Fruit fly (Drosophila melanogaster) whole organism, larva: ENCODE data around the gene CG13721.

ENCODE experiments used
- noc ChIP-seq: fragments of 200-800 bp; sonication (Bioruptor generic); optimal IDR thresholded peaks from 3 replicates; lab custom pipeline; 2019; ENCODE audit warnings: missing biosample characterization, mild to moderate bottlenecking, missing genetic modification characterization, moderate library complexity

The CG13721 gene

DNA sequence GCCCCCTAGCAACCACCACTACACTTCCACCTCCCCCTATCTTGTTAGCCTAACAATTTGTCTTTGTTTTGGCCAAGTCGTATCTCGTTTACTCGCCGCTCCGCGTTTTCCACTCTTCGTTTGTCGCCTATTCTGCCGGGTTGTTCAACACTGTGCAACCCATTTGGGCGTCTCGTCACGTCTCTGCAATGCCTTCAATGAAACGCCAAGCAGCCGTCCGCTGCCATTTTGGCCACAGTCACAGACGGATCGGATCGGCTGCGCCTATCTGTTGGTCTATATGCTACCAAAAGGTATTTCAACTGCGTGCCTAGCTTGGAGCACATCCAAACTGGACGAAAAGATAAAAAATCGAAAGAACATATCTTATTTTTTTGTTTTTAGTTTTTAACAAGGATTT, 18.8 kb upstream of the CG13721 start:
- TF ChIP-seq noc (tag; lab: Kevin White, UChicago): no peak

dm6 chr3L:4510317-4510716, 12.7 kb upstream of the CG13721 start:
- TF ChIP-seq noc (tag; lab: Kevin White, UChicago): no peak

DNA sequence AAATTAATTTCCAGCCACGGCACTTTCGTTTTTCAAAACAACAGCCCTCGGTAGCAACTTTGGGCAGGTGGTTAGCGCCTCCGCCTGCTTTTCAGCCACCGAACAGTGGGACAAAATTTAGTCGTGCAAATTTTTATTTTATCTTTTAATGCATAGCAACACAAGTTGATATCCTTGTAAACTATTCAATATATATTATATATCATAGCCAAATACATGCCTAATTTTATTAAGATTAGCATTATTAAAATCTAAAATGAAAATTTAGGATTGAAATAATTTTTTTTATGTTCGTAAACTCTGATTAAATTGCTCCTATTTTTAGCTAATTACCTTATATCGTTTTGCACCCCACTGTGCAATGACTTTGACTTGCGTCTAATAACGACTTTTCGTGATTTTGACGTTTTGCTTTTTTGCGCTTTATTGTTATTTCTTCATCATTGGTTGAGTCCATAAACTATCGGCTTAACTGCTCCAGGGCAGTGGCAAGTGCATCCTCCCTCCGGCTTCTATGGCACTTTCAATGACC, 11.4 kb upstream of the CG13721 start:
- no peak for TF ChIP-seq noc (tag; lab: Kevin White, UChicago)

DNA sequence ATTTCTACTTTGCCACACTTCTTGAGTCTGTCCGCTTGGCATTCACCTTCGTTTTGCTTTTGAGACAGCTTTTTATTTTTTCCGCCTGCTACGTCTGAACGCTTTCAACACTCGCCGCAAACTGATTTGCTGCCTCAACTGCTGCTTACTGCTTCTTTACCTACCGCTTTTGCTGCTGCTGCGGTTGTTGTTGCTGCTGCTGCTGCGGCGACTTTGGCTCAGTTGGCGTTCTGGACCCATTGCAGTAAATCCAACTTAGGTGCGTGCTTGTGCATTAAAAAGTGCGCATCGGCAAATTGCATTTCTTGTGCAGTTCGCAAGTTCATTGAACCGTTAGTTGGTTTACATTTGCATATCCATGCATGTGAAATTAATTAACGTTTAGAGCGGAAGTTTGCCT, 10.7 kb upstream of the CG13721 start, which contains the start of gene NT1:
TSS of gene NT1 (minus strand) at position 127 of the 400 bp plus-strand sequence.
- TF ChIP-seq noc (tag; lab: Kevin White, UChicago): no peak

DNA sequence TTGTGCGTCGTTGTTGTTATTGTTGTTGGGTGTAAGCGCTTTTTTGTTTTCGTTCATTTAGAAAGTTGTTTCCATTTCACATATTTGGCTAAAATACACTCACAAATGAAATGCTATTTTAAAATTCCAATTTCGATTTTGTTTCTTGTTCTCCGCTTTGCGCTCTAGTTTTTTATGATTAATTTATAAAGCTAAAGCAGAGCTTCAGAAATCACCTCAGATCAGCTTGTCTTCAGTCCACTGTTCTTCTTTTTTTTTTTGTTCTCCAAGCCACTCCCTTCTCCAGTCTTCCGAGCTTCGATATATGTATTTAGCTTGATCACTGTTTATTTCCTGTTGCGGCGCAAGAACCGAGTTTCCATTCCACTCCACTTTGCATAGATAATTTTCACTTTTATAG, 10.3 kb upstream of the CG13721 start:
- TF ChIP-seq noc (tag; lab: Kevin White, UChicago): no peak

DNA sequence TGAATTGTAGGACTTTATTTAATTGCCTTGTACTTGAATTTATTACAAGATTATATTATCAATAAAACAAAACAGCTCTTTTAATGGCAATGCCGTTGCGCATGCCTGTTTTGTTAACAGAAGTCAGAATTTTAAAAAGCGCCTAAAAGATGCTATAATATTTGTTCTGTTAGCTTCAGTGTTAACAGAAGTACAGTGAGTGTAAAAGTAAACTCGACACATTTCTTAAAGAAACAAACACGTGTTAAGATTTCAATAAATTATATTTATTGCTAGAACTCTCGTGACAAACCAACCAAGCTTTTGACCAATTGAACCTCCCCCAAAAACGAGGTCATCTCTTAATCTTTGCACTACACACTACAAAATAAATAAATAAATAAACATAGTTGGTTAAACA, 3.8 kb upstream of the CG13721 start:
- no peak for TF ChIP-seq noc (tag; lab: Kevin White, UChicago)

dm6 chr3L:4500400-4500799, 2.8 kb upstream of the CG13721 start, which contains the start of gene CG13720:
CG13720 (minus strand) TSS chr3L:4500500.
- no peak for TF ChIP-seq noc (tag; lab: Kevin White, UChicago)

dm6 chr3L:4494603-4495002, 3.0 kb downstream of the CG13721 start:
- no peak for TF ChIP-seq noc (tag; lab: Kevin White, UChicago)

- TF ChIP-seq noc (tag; lab: Kevin White, UChicago): no peak
These were observed 4.0 kb downstream of the CG13721 start for dm6 chr3L:4493609-4494008.

- TF ChIP-seq noc (tag; lab: Kevin White, UChicago): no peak
These were observed 6.8 kb downstream of the CG13721 start, which contains the start of gene CG13722 for dm6 chr3L:4490702-4491243. CG13722 (minus strand) TSS chr3L:4490963.

DNA sequence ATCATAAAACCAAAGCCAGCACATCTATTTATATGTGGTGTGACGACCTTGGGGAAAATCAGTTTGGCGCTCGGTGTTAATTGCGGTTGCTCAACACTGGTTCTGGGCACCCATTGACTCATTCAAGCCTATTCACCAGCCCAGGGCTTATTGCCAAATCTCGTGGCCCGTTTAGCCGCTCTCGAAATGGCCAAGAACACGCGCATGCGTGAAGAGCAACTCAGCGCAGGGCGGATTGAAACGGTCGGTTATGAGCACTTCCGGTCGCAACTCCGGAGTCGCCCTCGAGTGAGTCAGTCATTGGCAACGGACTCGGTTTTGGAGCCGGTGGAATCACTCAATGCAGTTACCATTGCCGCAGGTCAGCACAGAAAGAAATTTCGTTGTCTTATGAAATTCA, 8.1 kb downstream of the CG13721 start:
- TF ChIP-seq noc (tag; lab: Kevin White, UChicago): no peak

DNA sequence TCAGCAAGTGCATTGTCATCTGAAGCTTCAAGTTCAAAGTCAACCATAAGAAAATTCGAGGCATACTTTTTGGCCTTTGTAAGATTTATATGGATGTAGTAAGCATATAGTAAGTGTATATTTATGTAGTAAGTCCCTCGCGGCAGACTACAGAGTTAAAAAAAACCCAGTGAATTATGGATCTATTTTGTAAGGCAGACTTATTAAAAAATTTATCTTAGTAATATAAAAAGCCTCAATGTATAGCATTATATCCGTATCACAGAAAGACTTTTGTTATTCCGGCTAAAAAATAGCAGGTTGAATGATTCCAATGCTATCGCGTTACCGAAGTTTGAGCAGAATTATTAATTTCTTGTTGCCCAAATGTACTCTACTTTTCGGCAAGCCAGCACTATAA, 13.0 kb downstream of the CG13721 start:
- no peak for TF ChIP-seq noc (tag; lab: Kevin White, UChicago)

DNA sequence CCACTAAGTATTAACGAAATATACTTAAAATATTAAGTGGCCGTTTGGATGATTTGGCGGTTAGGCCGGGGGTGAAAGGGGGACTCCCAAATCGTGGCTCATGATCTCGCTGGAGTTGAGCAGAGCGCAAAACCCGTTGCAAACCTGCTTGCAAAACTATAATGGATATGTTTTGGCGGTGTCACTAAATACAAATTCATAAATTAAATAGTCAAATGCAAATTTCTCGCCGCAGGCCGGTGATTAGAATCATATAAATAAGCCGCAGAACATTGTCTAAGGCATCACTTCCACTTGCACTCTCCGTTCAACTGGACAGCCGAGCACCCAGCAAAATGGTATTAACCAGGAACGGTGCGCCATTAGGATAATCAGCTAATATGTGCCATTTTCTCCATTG, 15.1 kb downstream of the CG13721 start, which contains the start of gene CG11350:
TSS of gene CG11350 (plus strand) at position 301 of the 400 bp plus-strand sequence.
- no peak for TF ChIP-seq noc (tag; lab: Kevin White, UChicago)

- no peak for TF ChIP-seq noc (tag; lab: Kevin White, UChicago)
These were observed 16.8 kb downstream of the CG13721 start for dm6 chr3L:4480764-4481163.

- TF ChIP-seq noc (tag; lab: Kevin White, UChicago): no peak
These were observed 17.6 kb downstream of the CG13721 start, which contains the start of gene CG7465 for dm6 chr3L:4479938-4480337. CG7465 (plus strand) TSS chr3L:4480283.

dm6 chr3L:4477656-4478254, 19.8 kb downstream of the CG13721 start:
- no peak for TF ChIP-seq noc (tag; lab: Kevin White, UChicago)

dm6 chr3L:4475704-4476103, 21.9 kb downstream of the CG13721 start:
- no peak for TF ChIP-seq noc (tag; lab: Kevin White, UChicago)
